Fruit fly (Drosophila melanogaster): Measurements from ENCODE around the gene Gapdh2.

dm6 chrX:15909564-15910284 is 41.8 kb downstream of the Gapdh2 start, which contains the start of gene CycD:
- TF ChIP-seq CG17802 (tag; optimal IDR thresholded peaks at IDR 0.05) (peak; percentile 81), CG4730 (GFP tag; IDR thresholded peaks at IDR 0.05) (no peak), p53 (GFP tag; optimal IDR thresholded peaks at IDR 0.05) (no peak), CG3995 (GFP tag; optimal IDR thresholded peaks at IDR 0.05) (no peak)
